Worm (Caenorhabditis elegans) whole organism, L3 larva: Measurements from ENCODE around the gene sdhb-1.

Experiments used
- ama-1 ChIP-seq: fragments of 150-350 bp; optimal IDR thresholded peaks from 2 replicates; lab custom pipeline; 2018
- ceh-28 ChIP-seq: fragments of 150-350 bp; optimal IDR thresholded peaks from 2 replicates; lab custom pipeline; 2014; ENCODE audit warnings: missing biosample characterization, missing genetic modification reagents, missing genetic modification characterization
- ceh-9 ChIP-seq: sonication (generic microtip); optimal IDR thresholded peaks from 2 replicates; lab custom pipeline; 2018; ENCODE audit warnings: missing biosample characterization, missing genetic modification characterization
- hmg-11 ChIP-seq: sonication (generic microtip); optimal IDR thresholded peaks from 2 replicates; lab custom pipeline; 2016; ENCODE audit warnings: missing genetic modification characterization, missing compliant biosample characterization
- nhr-12 ChIP-seq: fragments of 150-350 bp; optimal IDR thresholded peaks from 2 replicates; lab custom pipeline; 2014; ENCODE audit warnings: missing biosample characterization, missing genetic modification characterization
- nhr-25 ChIP-seq: sonication (generic microtip); optimal IDR thresholded peaks from 2 replicates; lab custom pipeline; 2017; ENCODE audit warnings: missing biosample characterization, missing genetic modification characterization
- snpc-4 ChIP-seq: fragments of 150-350 bp; optimal IDR thresholded peaks from 2 replicates; lab custom pipeline; 2014; ENCODE audit warnings: missing biosample characterization, missing genetic modification characterization
- zag-1 ChIP-seq: fragments of 150-350 bp; optimal IDR thresholded peaks from 2 replicates; lab custom pipeline; 2014; ENCODE audit warnings: missing biosample characterization, missing genetic modification characterization

- TF ChIP-seq ceh-9 (no peak), zag-1 (tag; lab: Kevin White, UChicago) (no peak), snpc-4 (no peak), nhr-12 (tag; lab: Kevin White, UChicago) (no peak), ceh-28 (tag; lab: Kevin White, UChicago) (no peak), nhr-25 (tag; lab: Kevin White, UChicago) (no peak), ama-1 (lab: Kevin White, UChicago) (no peak), hmg-11 (tag; lab: Kevin White, UChicago) (no peak)
Measured at ce11 chrII:9347444-9347843, 5.1 kb downstream of the sdhb-1 start.
